Fruit fly (Drosophila melanogaster) whole organism, embryonic: Measurements from ENCODE around the gene Tim17a2.

Source experiments
- B-H2 ChIP-seq: fragments of 200-800 bp; sonication (Bioruptor generic); optimal IDR thresholded peaks from 2 replicates; lab custom pipeline; 2018; ENCODE audit warnings: missing biosample characterization, mild to moderate bottlenecking, missing genetic modification characterization
- CG10209 ChIP-seq: fragments of 200-800 bp; sonication (Bioruptor generic); optimal IDR thresholded peaks from 3 replicates; lab custom pipeline; 2017; ENCODE audit warnings: missing biosample characterization, mild to moderate bottlenecking, missing genetic modification characterization, missing genetic modification reagents
- CG10431 ChIP-seq: fragments of 200-800 bp; sonication (Bioruptor generic); optimal IDR thresholded peaks from 3 replicates; lab custom pipeline; 2018; ENCODE audit warnings: missing biosample characterization, mild to moderate bottlenecking, missing genetic modification characterization
- CG11695 ChIP-seq: fragments of 200-800 bp; sonication (Bioruptor generic); IDR thresholded peaks from 3 replicates; pipeline ENCODE4 v1.3.6; 2022; ENCODE audit warnings: missing biosample characterization, missing genetic modification characterization
- CG12071 ChIP-seq: fragments of 200-800 bp; sonication (Bioruptor generic); optimal IDR thresholded peaks from 3 replicates; lab custom pipeline; 2018; ENCODE audit warnings: missing biosample characterization, mild to moderate bottlenecking, missing genetic modification characterization
- CG12236 ChIP-seq: fragments of 200-800 bp; sonication (Bioruptor generic); optimal IDR thresholded peaks from 2 replicates; lab custom pipeline; 2016; ENCODE audit warnings: missing biosample characterization, missing genetic modification characterization
- CG13894 ChIP-seq: fragments of 200-800 bp; sonication (Bioruptor generic); optimal IDR thresholded peaks from 3 replicates; lab custom pipeline; 2018; ENCODE audit warnings: missing biosample characterization, mild to moderate bottlenecking, missing genetic modification characterization, moderate library complexity
- CG15601 ChIP-seq: fragments of 200-800 bp; sonication (Bioruptor generic); optimal IDR thresholded peaks from 3 replicates; lab custom pipeline; 2019; ENCODE audit warnings: missing biosample characterization, mild to moderate bottlenecking, missing genetic modification characterization, moderate library complexity
- CG1603 ChIP-seq: fragments of 200-800 bp; sonication (Bioruptor generic); optimal IDR thresholded peaks from 2 replicates; lab custom pipeline; 2019; ENCODE audit warnings: missing biosample characterization, mild to moderate bottlenecking, missing genetic modification characterization, moderate library complexity
- CG16813 ChIP-seq: fragments of 200-800 bp; sonication (Bioruptor generic); IDR thresholded peaks from 3 replicates; pipeline ENCODE4 v1.3.6; 2022; ENCODE audit warnings: missing biosample characterization, missing genetic modification characterization; ENCODE audit not compliant: partially characterized antibody
- CG16815 ChIP-seq: fragments of 200-800 bp; sonication (Bioruptor generic); optimal IDR thresholded peaks from 3 replicates; lab custom pipeline; 2017; ENCODE audit warnings: missing biosample characterization, mild to moderate bottlenecking, missing genetic modification characterization
- CG17361 ChIP-seq: fragments of 200-800 bp; sonication (Bioruptor generic); IDR thresholded peaks from 3 replicates; pipeline ENCODE4 v1.3.6; 2022; ENCODE audit warnings: missing biosample characterization, missing genetic modification characterization
- CG2116 ChIP-seq: fragments of 200-800 bp; sonication (Bioruptor generic); optimal IDR thresholded peaks from 3 replicates; lab custom pipeline; 2018; ENCODE audit warnings: missing biosample characterization, mild to moderate bottlenecking, missing genetic modification characterization
- CG2199 ChIP-seq: fragments of 200-800 bp; sonication (Bioruptor generic); IDR thresholded peaks from 3 replicates; pipeline ENCODE4 v1.3.6; 2022; ENCODE audit warnings: missing biosample characterization, missing genetic modification characterization
- CG31365 ChIP-seq: fragments of 200-800 bp; sonication (Bioruptor generic); optimal IDR thresholded peaks from 2 replicates; lab custom pipeline; 2018; ENCODE audit warnings: missing biosample characterization, mild to moderate bottlenecking, missing genetic modification characterization
- CG3847 ChIP-seq: fragments of 200-800 bp; sonication (Bioruptor generic); IDR thresholded peaks from 2 replicates; pipeline ENCODE4 v1.3.6; 2022; ENCODE audit warnings: missing biosample characterization, missing genetic modification characterization
- CG4282 ChIP-seq: fragments of 200-800 bp; sonication (Bioruptor generic); optimal IDR thresholded peaks from 2 replicates; lab custom pipeline; 2016; ENCODE audit warnings: missing biosample characterization, missing genetic modification characterization
- CG6791 ChIP-seq: fragments of 200-800 bp; sonication (Bioruptor generic); IDR thresholded peaks from 3 replicates; pipeline ENCODE4 v1.3.6; 2022; ENCODE audit warnings: missing biosample characterization, missing genetic modification characterization; ENCODE audit not compliant: partially characterized antibody
- CG9876 ChIP-seq: fragments of 200-800 bp; sonication (Bioruptor generic); optimal IDR thresholded peaks from 2 replicates; lab custom pipeline; 2016; ENCODE audit warnings: missing biosample characterization, missing genetic modification characterization
- CTCF ChIP-seq: fragments of 200-800 bp; sonication (Bioruptor generic); optimal IDR thresholded peaks from 2 replicates; lab custom pipeline; 2017; ENCODE audit warnings: missing biosample characterization, mild to moderate bottlenecking, missing genetic modification characterization, moderate library complexity
- Camta ChIP-seq: fragments of 200-800 bp; sonication (Bioruptor generic); optimal IDR thresholded peaks from 2 replicates; lab custom pipeline; 2016; ENCODE audit warnings: missing biosample characterization, missing genetic modification characterization
- CoRest ChIP-seq: fragments of 200-800 bp; sonication (Bioruptor generic); optimal IDR thresholded peaks from 3 replicates; lab custom pipeline; 2018; ENCODE audit warnings: missing biosample characterization, mild to moderate bottlenecking, missing genetic modification characterization, moderate library complexity
- E2f1 ChIP-seq: fragments of 200-800 bp; sonication (Bioruptor generic); IDR thresholded peaks from 2 replicates; pipeline ENCODE4 v1.3.6; 2022; ENCODE audit warnings: missing biosample characterization, missing genetic modification characterization
- E2f2 ChIP-seq: fragments of 200-800 bp; sonication (Bioruptor generic); IDR thresholded peaks from 2 replicates; pipeline ENCODE4 v1.3.6; 2022; ENCODE audit warnings: missing biosample characterization, missing genetic modification characterization
- Ets97D ChIP-seq: fragments of 200-800 bp; sonication (Bioruptor generic); optimal IDR thresholded peaks from 3 replicates; lab custom pipeline; 2016; ENCODE audit warnings: missing biosample characterization, missing genetic modification characterization
- H15 ChIP-seq: fragments of 200-800 bp; sonication (Bioruptor generic); IDR thresholded peaks from 3 replicates; pipeline ENCODE4 v1.3.6; 2022; ENCODE audit warnings: missing biosample characterization, missing genetic modification characterization
- Mes4 ChIP-seq: fragments of 200-800 bp; sonication (Bioruptor generic); optimal IDR thresholded peaks from 2 replicates; lab custom pipeline; 2016; ENCODE audit warnings: missing biosample characterization, missing genetic modification characterization
- Mrtf ChIP-seq: fragments of 200-800 bp; sonication (Bioruptor generic); IDR thresholded peaks from 3 replicates; pipeline ENCODE4 v1.3.6; 2022; ENCODE audit warnings: missing biosample characterization, missing genetic modification characterization
- Myb ChIP-seq: fragments of 200-800 bp; sonication (Bioruptor generic); optimal IDR thresholded peaks from 2 replicates; lab custom pipeline; 2016; ENCODE audit warnings: missing biosample characterization, missing genetic modification characterization
- Oaz ChIP-seq: fragments of 200-800 bp; sonication (Bioruptor generic); IDR thresholded peaks from 2 replicates; pipeline ENCODE4 v1.3.6; 2022; ENCODE audit warnings: missing biosample characterization, missing genetic modification characterization
- Poxn ChIP-seq: fragments of 200-800 bp; sonication (Bioruptor generic); IDR thresholded peaks from 2 replicates; pipeline ENCODE4 v1.3.6; 2022; ENCODE audit warnings: missing biosample characterization, missing genetic modification characterization
- TFAM ChIP-seq: fragments of 200-800 bp; sonication (Bioruptor generic); optimal IDR thresholded peaks from 2 replicates; lab custom pipeline; 2017; ENCODE audit warnings: missing biosample characterization, missing genetic modification characterization, inconsistent platforms
- bigmax ChIP-seq: fragments of 200-800 bp; sonication (Bioruptor generic); optimal IDR thresholded peaks from 2 replicates; lab custom pipeline; 2018; ENCODE audit warnings: missing biosample characterization, mild to moderate bottlenecking, missing genetic modification characterization
- bsh ChIP-seq, 2 experiments: fragments of 200-800 bp; sonication (Bioruptor generic); optimal IDR thresholded peaks; 2 replicates each; lab custom pipeline; 2017 to 2018; ENCODE audit warnings: mild to moderate bottlenecking in 2 of 2, missing biosample characterization in 2 of 2, missing genetic modification characterization in 2 of 2, moderate library complexity in 1 of 2
- crc ChIP-seq: fragments of 200-800 bp; sonication (Bioruptor generic); optimal IDR thresholded peaks from 2 replicates; lab custom pipeline; 2016; ENCODE audit warnings: missing biosample characterization, missing genetic modification characterization
- crp ChIP-seq, 2 experiments: fragments of 200-800 bp; sonication (Bioruptor generic); optimal IDR thresholded peaks; 2 replicates in 1 of 2; 3 replicates in 1 of 2; lab custom pipeline; 2017; ENCODE audit warnings: missing biosample characterization in 2 of 2, missing genetic modification characterization in 2 of 2, mild to moderate bottlenecking in 1 of 2, moderate library complexity in 1 of 2
- fd3F ChIP-seq: fragments of 200-800 bp; sonication (Bioruptor generic); optimal IDR thresholded peaks from 2 replicates; lab custom pipeline; 2018; ENCODE audit warnings: missing biosample characterization, mild to moderate bottlenecking, missing genetic modification characterization, moderate library complexity
- gsb-n ChIP-seq: fragments of 200-800 bp; sonication (Bioruptor generic); optimal IDR thresholded peaks from 3 replicates; lab custom pipeline; 2018; ENCODE audit warnings: missing biosample characterization, mild to moderate bottlenecking, missing genetic modification characterization
- hth ChIP-seq: fragments of >200 bp; optimal IDR thresholded peaks from 2 replicates; lab custom pipeline; 2017; ENCODE audit warnings: inconsistent platforms
- insv ChIP-seq, 2 experiments: fragments of 200-800 bp; sonication (Bioruptor generic); optimal IDR thresholded peaks; 3 replicates each; lab custom pipeline; 2016 to 2018; ENCODE audit warnings: missing biosample characterization in 2 of 2, missing genetic modification characterization in 2 of 2
- lilli ChIP-seq: fragments of 200-800 bp; sonication (Bioruptor generic); optimal IDR thresholded peaks from 3 replicates; lab custom pipeline; 2016; ENCODE audit warnings: missing biosample characterization, missing genetic modification characterization
- luna ChIP-seq: fragments of 200-800 bp; sonication (Bioruptor generic); optimal IDR thresholded peaks from 2 replicates; lab custom pipeline; 2016; ENCODE audit warnings: missing biosample characterization, missing genetic modification characterization
- prd ChIP-seq, 3 experiments: fragments of >200 bp in 2 of 3; fragments of 200-800 bp in 1 of 3; sonication (Bioruptor generic) in 1 of 3; optimal IDR thresholded peaks in 2 of 3; IDR thresholded peaks in 1 of 3; 2 replicates in 2 of 3; 3 replicates in 1 of 3; pipeline versions ENCODE4 v1.3.6 to Lab custom; 2017 to 2022; ENCODE audit warnings: missing biosample characterization in 1 of 3, missing genetic modification characterization in 1 of 3
- pum ChIP-seq: fragments of 200-800 bp; sonication (Bioruptor generic); optimal IDR thresholded peaks from 2 replicates; lab custom pipeline; 2016; ENCODE audit warnings: missing biosample characterization, missing genetic modification characterization
- sr ChIP-seq: fragments of 200-800 bp; sonication (Bioruptor generic); IDR thresholded peaks from 3 replicates; pipeline ENCODE4 v1.3.6; 2022; ENCODE audit warnings: missing biosample characterization, missing genetic modification characterization
- ssp ChIP-seq: fragments of 200-800 bp; sonication (Bioruptor generic); IDR thresholded peaks from 2 replicates; pipeline ENCODE4 v1.3.6; 2022; ENCODE audit warnings: missing biosample characterization, missing genetic modification characterization
- tll ChIP-seq, 2 experiments: fragments of 200-800 bp in 1 of 2; fragments of >200 bp in 1 of 2; sonication (Bioruptor generic) in 1 of 2; optimal IDR thresholded peaks; 2 replicates each; lab custom pipeline; 2017 to 2019; ENCODE audit warnings: missing biosample characterization in 2 of 2, missing genetic modification characterization in 2 of 2, mild to moderate bottlenecking in 1 of 2, moderate library complexity in 1 of 2
- tup ChIP-seq: fragments of 200-800 bp; sonication (Bioruptor generic); optimal IDR thresholded peaks from 2 replicates; lab custom pipeline; 2016; ENCODE audit warnings: missing biosample characterization, mild to moderate bottlenecking, missing genetic modification characterization, moderate library complexity
- wek ChIP-seq: fragments of 200-800 bp; sonication (Bioruptor generic); optimal IDR thresholded peaks from 3 replicates; lab custom pipeline; 2018; ENCODE audit warnings: missing biosample characterization, mild to moderate bottlenecking, missing genetic modification characterization, moderate library complexity
- zen2 ChIP-seq: fragments of 200-800 bp; sonication (Bioruptor generic); IDR thresholded peaks from 3 replicates; pipeline ENCODE4 v1.3.6; 2022; ENCODE audit warnings: missing biosample characterization, missing genetic modification characterization; ENCODE audit not compliant: partially characterized antibody
- zfh1 ChIP-seq: fragments of 200-800 bp; sonication (Bioruptor generic); IDR thresholded peaks from 3 replicates; pipeline ENCODE4 v1.3.6; 2022; ENCODE audit warnings: missing biosample characterization, missing genetic modification characterization

Tim17a2 gene

dm6 chr3R:5209481-5209880 is 53.0 kb downstream of the Tim17a2 start (continued):
- TF ChIP-seq zfh1 (GFP tag; lab: Robert Waterston, UW) = peak; percentile 58; the same call in 1 of the 3 replicates
- TF ChIP-seq gsb-n (tag; lab: Kevin White, UChicago) = peak; percentile 44
- TF ChIP-seq Oaz (GFP tag; lab: Robert Waterston, UW) = 0 out of 2 replicates have a peak, but pooled peaks have one; percentile 17
- TF ChIP-seq CG13894 = no peak
- no peak for TF ChIP-seq tll (GFP tag; optimal IDR thresholded peaks at IDR 0.05; lab: Kevin White, UChicago)
- TF ChIP-seq Myb = peak; percentile 6
- no peak for TF ChIP-seq CG3847
- TF ChIP-seq CG11695 = peak; percentile 71; the same call in 1 of the 3 replicates
- no peak for TF ChIP-seq fd3F (GFP tag; lab: Kevin White, UChicago)
- TF ChIP-seq CG16813 (GFP tag; lab: Robert Waterston, UW) = no peak
- TF ChIP-seq B-H2 (GFP tag; lab: Kevin White, UChicago) = no peak
- TF ChIP-seq CG2116 (GFP tag; lab: Kevin White, UChicago) = no peak
- no peak for TF ChIP-seq CG6791 (GFP tag; lab: Robert Waterston, UW)
- TF ChIP-seq Camta = peak; percentile 6
- no peak for TF ChIP-seq CTCF
- no peak for TF ChIP-seq Mes4 (GFP tag; lab: Kevin White, UChicago)
- no peak for TF ChIP-seq hth (lab: Kevin White, UChicago)
- no peak for TF ChIP-seq E2f1 (GFP tag; lab: Robert Waterston, UW)
- TF ChIP-seq crc (GFP tag; lab: Kevin White, UChicago) = no peak
- TF ChIP-seq lilli (GFP tag; lab: Kevin White, UChicago) = no peak
- peak; percentile 7 for TF ChIP-seq CG15601
- no peak for TF ChIP-seq crp (GFP tag; optimal IDR thresholded peaks at IDR 0.05; lab: Kevin White, UChicago)
- no peak for TF ChIP-seq CG16815 (GFP tag; lab: Kevin White, UChicago)
- TF ChIP-seq CG1603 (tag; lab: Kevin White, UChicago) = peak; percentile 70
- TF ChIP-seq zen2 (GFP tag; lab: Robert Waterston, UW) = no peak
- TF ChIP-seq CG10431 (GFP tag; lab: Kevin White, UChicago) = no peak
- TF ChIP-seq ssp (GFP tag; lab: Robert Waterston, UW) = no peak
- no peak for TF ChIP-seq CG12071
- no peak for TF ChIP-seq TFAM (GFP tag; lab: Kevin White, UChicago)
- no peak for TF ChIP-seq prd (optimal IDR thresholded peaks at IDR 0.05; lab: Kevin White, UChicago)
- peak; percentile 68; the same call in 1 of the 3 replicates for TF ChIP-seq prd (GFP tag; IDR thresholded peaks at IDR 0.05; lab: Robert Waterston, UW)
- TF ChIP-seq CG17361 = peak; percentile 43; the same call in 1 of the 3 replicates
- no peak for TF ChIP-seq CG2199 (GFP tag; lab: Robert Waterston, UW)
- TF ChIP-seq bsh (GFP tag; optimal IDR thresholded peaks at IDR 0.05; lab: Kevin White, UChicago) = peak; percentile 73 to 77
- TF ChIP-seq tup (GFP tag; lab: Kevin White, UChicago) = no peak
- 0 out of 3 replicates have a peak, but pooled peaks have one; percentile 41 for TF ChIP-seq Mrtf (GFP tag; lab: Robert Waterston, UW)
- no peak for TF ChIP-seq wek (GFP tag; lab: Kevin White, UChicago)
- TF ChIP-seq bigmax (GFP tag; lab: Kevin White, UChicago) = no peak
- TF ChIP-seq CoRest (tag; lab: Kevin White, UChicago) = peak; percentile 23
- TF ChIP-seq E2f2 = no peak
- TF ChIP-seq H15 (GFP tag; lab: Robert Waterston, UW) = peak; percentile 65; the same call in 2 of the 3 replicates
- TF ChIP-seq Ets97D (GFP tag; lab: Kevin White, UChicago) = no peak
- no peak for TF ChIP-seq CG31365 (tag; lab: Kevin White, UChicago)
- no peak for TF ChIP-seq CG12236
- no peak for TF ChIP-seq insv (GFP tag; optimal IDR thresholded peaks at IDR 0.05; lab: Kevin White, UChicago)
- TF ChIP-seq CG10209 (GFP tag; lab: Kevin White, UChicago) = peak; percentile 33
- no peak for TF ChIP-seq Poxn (GFP tag; lab: Robert Waterston, UW)
- TF ChIP-seq luna (GFP tag; lab: Kevin White, UChicago) = no peak
- TF ChIP-seq pum (GFP tag; lab: Kevin White, UChicago) = peak; percentile 32
- peak; percentile 41; the same call in 1 of the 3 replicates for TF ChIP-seq sr (GFP tag; lab: Robert Waterston, UW)
- TF ChIP-seq CG9876 (GFP tag; lab: Kevin White, UChicago) = no peak
- TF ChIP-seq CG4282 = no peak
